Worm (Caenorhabditis elegans): ENCODE measurements around the gene C08F1.6.

DNA sequence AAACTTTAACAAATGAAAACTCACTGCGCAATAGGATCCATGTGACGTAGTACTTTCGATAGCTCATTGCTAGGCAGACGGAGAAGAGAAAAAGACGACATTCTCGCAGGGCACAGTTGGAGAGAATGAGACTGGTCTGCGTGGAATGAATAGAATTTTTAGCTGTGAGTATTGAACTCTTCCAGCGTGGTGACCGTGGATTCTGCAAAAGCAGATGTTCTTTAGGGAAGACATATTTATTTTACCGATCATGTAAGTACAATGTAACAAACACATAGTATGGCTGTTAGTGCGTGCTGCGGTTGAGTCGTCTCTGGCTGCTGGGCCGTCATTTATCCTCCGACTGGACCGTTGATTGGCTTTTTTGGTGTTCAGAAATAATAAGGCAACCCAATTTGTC lies 35.0 kb downstream of the C08F1.6 start, which contains the start of gene F36H5.9:
- TF ChIP-seq sptf-1 (tag; optimal IDR thresholded peaks at IDR 0.05) (no peak), tbx-2 (tag; optimal IDR thresholded peaks at IDR 0.05) (no peak), unc-62 (GFP tag; optimal IDR thresholded peaks at IDR 0.05) (no peak), lin-39 (tag; optimal IDR thresholded peaks at IDR 0.05) (no peak), fkh-10 (GFP tag; optimal IDR thresholded peaks at IDR 0.05) (no peak), nhr-76 (tag; optimal IDR thresholded peaks at IDR 0.05) (no peak), sup-37 (GFP tag; optimal IDR thresholded peaks at IDR 0.05) (no peak), mdl-1 (tag; optimal IDR thresholded peaks at IDR 0.05) (no peak), dpl-1 (GFP tag; optimal IDR thresholded peaks at IDR 0.05) (no peak), nhr-11 (tag; optimal IDR thresholded peaks at IDR 0.05) (no peak), dsc-1 (tag; optimal IDR thresholded peaks at IDR 0.05) (no peak), snpc-4 (tag; optimal IDR thresholded peaks at IDR 0.05) (no peak)

Data from whole organism, L1 larva.